Worm (Caenorhabditis elegans) whole organism, L2 larva: ENCODE measurements around the gene C15H7.4.

ENCODE experiments used
- F13H6.1 ChIP-seq: sonication (generic microtip); optimal IDR thresholded peaks from 2 replicates; lab custom pipeline; 2016; ENCODE audit warnings: missing genetic modification characterization, missing compliant biosample characterization
- Y55F3AM.14 ChIP-seq: fragments of 200-800 bp; sonication (Bioruptor generic); optimal IDR thresholded peaks from 2 replicates; lab custom pipeline; 2018; ENCODE audit warnings: mild to moderate bottlenecking, missing genetic modification characterization, missing compliant biosample characterization
- ZK546.5 ChIP-seq: sonication (generic microtip); optimal IDR thresholded peaks from 2 replicates; lab custom pipeline; 2017; ENCODE audit warnings: missing biosample characterization, missing genetic modification characterization
- alr-1 ChIP-seq: fragments of 150-350 bp; optimal IDR thresholded peaks from 2 replicates; lab custom pipeline; 2014; ENCODE audit warnings: missing biosample characterization, missing genetic modification characterization
- blmp-1 ChIP-seq: sonication (generic microtip); optimal IDR thresholded peaks from 2 replicates; lab custom pipeline; 2017; ENCODE audit warnings: missing genetic modification characterization, mild to moderate bottlenecking, missing compliant biosample characterization, antibody characterized with exemption, moderate library complexity; ENCODE audit not compliant: insufficient read depth
- ceh-16 ChIP-seq: fragments of 150-350 bp; optimal IDR thresholded peaks from 2 replicates; lab custom pipeline; 2014; ENCODE audit warnings: missing biosample characterization, missing genetic modification characterization
- ceh-82 ChIP-seq: fragments of 150-350 bp; optimal IDR thresholded peaks from 2 replicates; lab custom pipeline; 2014; ENCODE audit warnings: missing biosample characterization, missing genetic modification characterization
- crh-2 ChIP-seq: sonication (generic microtip); optimal IDR thresholded peaks from 2 replicates; lab custom pipeline; 2017; ENCODE audit warnings: missing biosample characterization, missing genetic modification characterization
- dmd-4 ChIP-seq: sonication (generic microtip); optimal IDR thresholded peaks from 2 replicates; lab custom pipeline; 2017; ENCODE audit warnings: missing biosample characterization, missing genetic modification characterization
- egl-27 ChIP-seq: sonication (generic microtip); optimal IDR thresholded peaks from 3 replicates; lab custom pipeline; 2017; ENCODE audit warnings: missing biosample characterization, missing genetic modification reagents, missing genetic modification characterization
- elt-1 ChIP-seq: fragments of 150-350 bp; optimal IDR thresholded peaks from 2 replicates; lab custom pipeline; 2014; ENCODE audit warnings: missing biosample characterization, missing genetic modification characterization
- fos-1 ChIP-seq: fragments of 150-350 bp; optimal IDR thresholded peaks from 2 replicates; lab custom pipeline; 2014; ENCODE audit warnings: missing biosample characterization, missing genetic modification characterization
- gmeb-1 ChIP-seq: fragments of 150-350 bp; optimal IDR thresholded peaks from 2 replicates; lab custom pipeline; 2014; ENCODE audit warnings: missing biosample characterization, missing genetic modification characterization
- lin-11 ChIP-seq: fragments of 150-350 bp; sonication (generic microtip); optimal IDR thresholded peaks from 2 replicates; lab custom pipeline; 2014; ENCODE audit warnings: missing biosample characterization, missing genetic modification characterization, inconsistent platforms, mixed read lengths
- lsy-2 ChIP-seq, 2 experiments: fragments of 150-350 bp in 1 of 2; sonication (generic microtip) in 1 of 2; optimal IDR thresholded peaks; 2 replicates each; lab custom pipeline; 2014 to 2017; ENCODE audit warnings: missing biosample characterization in 2 of 2, missing genetic modification characterization in 2 of 2
- mdl-1 ChIP-seq, 2 experiments: fragments of 150-350 bp in 1 of 2; sonication (generic microtip) in 1 of 2; optimal IDR thresholded peaks; 2 replicates each; lab custom pipeline; 2017; ENCODE audit warnings: missing biosample characterization in 2 of 2, missing genetic modification characterization in 2 of 2
- nhr-12 ChIP-seq: fragments of 150-350 bp; optimal IDR thresholded peaks from 2 replicates; lab custom pipeline; 2014; ENCODE audit warnings: missing biosample characterization, missing genetic modification characterization
- nhr-237 ChIP-seq: fragments of 150-350 bp; optimal IDR thresholded peaks from 2 replicates; lab custom pipeline; 2014; ENCODE audit warnings: missing biosample characterization, missing genetic modification characterization
- nhr-25 ChIP-seq: fragments of 150-350 bp; sonication (generic microtip); optimal IDR thresholded peaks from 3 replicates; lab custom pipeline; 2014; ENCODE audit warnings: missing biosample characterization, missing genetic modification characterization
- nhr-6 ChIP-seq: fragments of 150-350 bp; optimal IDR thresholded peaks from 2 replicates; lab custom pipeline; 2014; ENCODE audit warnings: missing biosample characterization, missing genetic modification characterization
- nhr-77 ChIP-seq: fragments of 150-350 bp; optimal IDR thresholded peaks from 2 replicates; lab custom pipeline; 2014; ENCODE audit warnings: missing biosample characterization, missing genetic modification characterization
- peb-1 ChIP-seq: fragments of 150-350 bp; optimal IDR thresholded peaks from 2 replicates; lab custom pipeline; 2014; ENCODE audit warnings: missing biosample characterization, missing genetic modification characterization
- sem-4 ChIP-seq: fragments of 150-350 bp; optimal IDR thresholded peaks from 2 replicates; lab custom pipeline; 2014; ENCODE audit warnings: missing biosample characterization, missing genetic modification reagents, missing genetic modification characterization
- skn-1 ChIP-seq: sonication (generic microtip); optimal IDR thresholded peaks from 2 replicates; lab custom pipeline; 2017; ENCODE audit warnings: missing biosample characterization, missing genetic modification characterization
- sma-3 ChIP-seq: sonication (generic microtip); optimal IDR thresholded peaks from 2 replicates; lab custom pipeline; 2016; ENCODE audit warnings: missing genetic modification reagents, missing genetic modification characterization, missing compliant biosample characterization
- sma-9 ChIP-seq, 2 experiments: fragments of 150-350 bp in 1 of 2; sonication (generic microtip) in 1 of 2; optimal IDR thresholded peaks; 2 replicates each; lab custom pipeline; 2014 to 2016; ENCODE audit warnings: missing genetic modification characterization in 2 of 2, mild to moderate bottlenecking in 1 of 2, missing biosample characterization in 1 of 2, missing compliant biosample characterization in 1 of 2, missing genetic modification reagents in 1 of 2, moderate library complexity in 1 of 2
- snpc-4 ChIP-seq: fragments of 150-350 bp; optimal IDR thresholded peaks from 2 replicates; lab custom pipeline; 2014; ENCODE audit warnings: missing biosample characterization, missing genetic modification characterization
- unc-39 ChIP-seq: fragments of 150-350 bp; optimal IDR thresholded peaks from 2 replicates; lab custom pipeline; 2014; ENCODE audit warnings: missing biosample characterization, missing genetic modification characterization
- unc-55 ChIP-seq: fragments of 150-350 bp; sonication (generic microtip); optimal IDR thresholded peaks from 3 replicates; lab custom pipeline; 2014; ENCODE audit warnings: missing biosample characterization, missing genetic modification reagents, missing genetic modification characterization
- unc-62 ChIP-seq: fragments of 150-350 bp; optimal IDR thresholded peaks from 2 replicates; lab custom pipeline; 2014; ENCODE audit warnings: missing biosample characterization, missing genetic modification reagents, missing genetic modification characterization
- ztf-11 ChIP-seq: sonication (generic microtip); optimal IDR thresholded peaks from 2 replicates; lab custom pipeline; 2017; ENCODE audit warnings: missing biosample characterization, missing genetic modification characterization
- ztf-4 ChIP-seq: fragments of 150-350 bp; optimal IDR thresholded peaks from 2 replicates; lab custom pipeline; 2014; ENCODE audit warnings: missing biosample characterization, missing genetic modification characterization

C15H7.4 gene

DNA sequence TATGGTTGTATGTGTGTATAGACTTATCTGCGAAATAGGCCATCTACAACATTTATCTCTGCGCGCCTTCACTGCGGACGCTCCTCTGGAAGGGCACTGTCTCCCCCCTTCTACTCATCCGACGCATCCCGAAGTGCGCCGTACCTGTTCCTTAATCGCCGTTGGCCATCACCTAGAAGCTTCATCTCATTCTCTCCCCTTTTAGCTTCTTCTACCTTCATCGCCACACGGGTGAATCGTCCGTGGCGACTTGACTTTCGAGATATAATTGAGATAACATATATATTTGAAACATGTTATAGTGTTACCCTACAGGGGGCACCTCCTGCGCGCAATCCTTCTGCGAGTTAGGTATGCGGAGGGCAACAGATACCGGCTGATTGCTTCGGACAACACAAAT lies 13.6 kb downstream of the C15H7.4 start:
- TF ChIP-seq lin-11 (tag; lab: Kevin White, UChicago) (no peak), nhr-77 (tag; lab: Kevin White, UChicago) (no peak), peb-1 (tag; lab: Kevin White, UChicago) (no peak), unc-62 (GFP tag; lab: Kevin White, UChicago) (no peak), F13H6.1 (tag; lab: Kevin White, UChicago) (no peak), crh-2 (tag; lab: Kevin White, UChicago) (no peak), ceh-82 (tag; lab: Kevin White, UChicago) (no peak), ceh-16 (no peak), unc-39 (tag; lab: Kevin White, UChicago) (no peak), nhr-6 (no peak), Y55F3AM.14 (GFP tag; lab: Kevin White, UChicago) (no peak), dmd-4 (tag; lab: Kevin White, UChicago) (no peak), blmp-1 (tag; lab: Kevin White, UChicago) (no peak), nhr-25 (tag; lab: Kevin White, UChicago) (no peak)

ce11 chrIII:9639281-9640050 lies 16.2 kb downstream of the C15H7.4 start:
- no peak for TF ChIP-seq nhr-12
- no peak for TF ChIP-seq lin-11 (tag; lab: Kevin White, UChicago)
- no peak for TF ChIP-seq lsy-2 (tag; optimal IDR thresholded peaks at IDR 0.05; lab: Kevin White, UChicago)
- TF ChIP-seq ceh-16, result no peak
- TF ChIP-seq ceh-82 (tag; lab: Kevin White, UChicago), result no peak
- TF ChIP-seq crh-2 (tag; lab: Kevin White, UChicago), result no peak
- no peak for TF ChIP-seq ztf-11 (tag; lab: Kevin White, UChicago)
- TF ChIP-seq fos-1, result no peak

- TF ChIP-seq sma-9 (GFP tag; optimal IDR thresholded peaks at IDR 0.05; lab: Kevin White, UChicago), result peak; percentile 17
- TF ChIP-seq sma-9 (tag; optimal IDR thresholded peaks at IDR 0.05; lab: Kevin White, UChicago), result no peak
- TF ChIP-seq Y55F3AM.14 (GFP tag; lab: Kevin White, UChicago), result peak; percentile 21
- peak; percentile 35 for TF ChIP-seq crh-2 (tag; lab: Kevin White, UChicago)
- peak; percentile 62 for TF ChIP-seq fos-1
- no peak for TF ChIP-seq alr-1 (tag; lab: Kevin White, UChicago)
- TF ChIP-seq sma-3 (GFP tag; lab: Kevin White, UChicago), result peak; percentile 14
- TF ChIP-seq unc-55, result no peak
Observed at ce11 chrIII:9638159-9638754, 17.4 kb downstream of the C15H7.4 start.

ce11 chrIII:9637016-9637415 lies 18.7 kb downstream of the C15H7.4 start, which contains the start of gene gei-13:
gei-13 (minus strand) TSS chrIII:9637116.
- TF ChIP-seq fos-1 (no peak), egl-27 (tag; lab: Kevin White, UChicago) (no peak), mdl-1 (tag; optimal IDR thresholded peaks at IDR 0.05; lab: Kevin White, UChicago) (no peak), nhr-6 (no peak), F13H6.1 (tag; lab: Kevin White, UChicago) (no peak), sma-9 (GFP tag; optimal IDR thresholded peaks at IDR 0.05; lab: Kevin White, UChicago) (no peak), sma-9 (tag; optimal IDR thresholded peaks at IDR 0.05; lab: Kevin White, UChicago) (no peak), nhr-77 (tag; lab: Kevin White, UChicago) (no peak), ZK546.5 (tag; lab: Kevin White, UChicago) (no peak), skn-1 (tag; lab: Kevin White, UChicago) (no peak), sem-4 (tag; lab: Kevin White, UChicago) (no peak), gmeb-1 (no peak), blmp-1 (tag; lab: Kevin White, UChicago) (no peak), nhr-25 (tag; lab: Kevin White, UChicago) (no peak), ceh-82 (tag; lab: Kevin White, UChicago) (no peak), dmd-4 (tag; lab: Kevin White, UChicago) (no peak), snpc-4 (tag; lab: Kevin White, UChicago) (no peak), nhr-237 (no peak), ztf-4 (tag; lab: Kevin White, UChicago) (no peak), elt-1 (tag; lab: Kevin White, UChicago) (no peak)
- TF ChIP-seq, all 48 proteins: peak for 0
